Worm (Caenorhabditis elegans) whole organism, young adult: ENCODE measurements around the gene C28G1.10.

Experiments
- B0019.2 ChIP-seq: fragments of 200-800 bp; sonication (Bioruptor generic); conservative IDR thresholded peaks from 2 replicates; pipeline ENCODE4 v1.3.6; 2022; ENCODE audit warnings: missing genetic modification reagents, missing genetic modification characterization, missing compliant biosample characterization
- B0336.3 ChIP-seq: fragments of 200-800 bp; sonication (Bioruptor generic); IDR thresholded peaks from 2 replicates; pipeline ENCODE4 v1.3.6; 2022; ENCODE audit warnings: missing genetic modification characterization, missing compliant biosample characterization
- D2030.7 ChIP-seq: fragments of 200-800 bp; sonication (Bioruptor generic); IDR thresholded peaks from 2 replicates; pipeline ENCODE4 v1.3.6; 2022; ENCODE audit warnings: missing genetic modification reagents, missing genetic modification characterization, missing compliant biosample characterization
- F33H1.4 ChIP-seq: fragments of 200-800 bp; sonication (Bioruptor generic); IDR thresholded peaks from 2 replicates; pipeline ENCODE4 v1.3.6; 2022; ENCODE audit warnings: missing genetic modification reagents, missing genetic modification characterization, missing compliant biosample characterization
- F39B2.1 ChIP-seq: fragments of 200-800 bp; sonication (Bioruptor generic); IDR thresholded peaks from 2 replicates; pipeline ENCODE4 v1.3.6; 2022; ENCODE audit warnings: missing genetic modification reagents, missing genetic modification characterization, missing compliant biosample characterization
- F57A8.1 ChIP-seq: fragments of 200-800 bp; sonication (Bioruptor generic); optimal IDR thresholded peaks from 2 replicates; lab custom pipeline; 2018; ENCODE audit warnings: mild to moderate bottlenecking, missing genetic modification characterization, moderate library complexity, missing compliant biosample characterization
- T26A5.8 ChIP-seq: sonication (generic microtip); optimal IDR thresholded peaks from 2 replicates; lab custom pipeline; 2016; ENCODE audit warnings: missing genetic modification characterization, missing compliant biosample characterization
- Y53F4B.3 ChIP-seq: fragments of 200-800 bp; sonication (Bioruptor generic); IDR thresholded peaks from 2 replicates; pipeline ENCODE4 v1.3.6; 2022; ENCODE audit warnings: missing genetic modification reagents, missing genetic modification characterization, missing compliant biosample characterization
- Y53G8AR.9 ChIP-seq: fragments of 200-800 bp; sonication (Bioruptor generic); conservative IDR thresholded peaks from 2 replicates; pipeline ENCODE4 v1.3.6; 2022; ENCODE audit warnings: missing genetic modification reagents, missing genetic modification characterization, missing compliant biosample characterization
- Y56A3A.18 ChIP-seq: fragments of 200-800 bp; sonication (Bioruptor generic); IDR thresholded peaks from 2 replicates; pipeline ENCODE4 v1.3.6; 2022; ENCODE audit warnings: missing genetic modification reagents, missing genetic modification characterization, missing compliant biosample characterization
- Y67H2A.10 ChIP-seq: fragments of 200-800 bp; sonication (Bioruptor generic); conservative IDR thresholded peaks from 2 replicates; pipeline ENCODE4 v1.3.6; 2022; ENCODE audit warnings: missing genetic modification reagents, missing genetic modification characterization, missing compliant biosample characterization
- akir-1 ChIP-seq: fragments of 200-800 bp; sonication (Bioruptor generic); optimal IDR thresholded peaks from 2 replicates; lab custom pipeline; 2018; ENCODE audit warnings: mild to moderate bottlenecking, missing genetic modification characterization, moderate library complexity, missing compliant biosample characterization
- athp-1 ChIP-seq: sonication (generic microtip); optimal IDR thresholded peaks from 2 replicates; lab custom pipeline; 2017; ENCODE audit warnings: mild to moderate bottlenecking, missing genetic modification characterization, missing compliant biosample characterization
- bed-2 ChIP-seq: fragments of 200-800 bp; sonication (Bioruptor generic); IDR thresholded peaks from 2 replicates; pipeline ENCODE4 v1.3.6; 2022; ENCODE audit warnings: missing genetic modification reagents, missing genetic modification characterization, missing compliant biosample characterization
- cebp-1 ChIP-seq, 2 experiments: fragments of 200-800 bp in 1 of 2; sonication (Bioruptor generic) in 1 of 2; sonication (generic microtip) in 1 of 2; IDR thresholded peaks in 1 of 2; optimal IDR thresholded peaks in 1 of 2; 2 replicates each; pipeline versions ENCODE4 v1.3.6 to Lab custom; 2017 to 2022; ENCODE audit warnings: missing compliant biosample characterization in 2 of 2, missing genetic modification characterization in 2 of 2, mild to moderate bottlenecking in 1 of 2, missing genetic modification reagents in 1 of 2, moderate library complexity in 1 of 2
- cebp-2 ChIP-seq: fragments of 200-800 bp; sonication (Bioruptor generic); IDR thresholded peaks from 2 replicates; pipeline ENCODE4 v1.3.6; 2022; ENCODE audit warnings: missing genetic modification characterization, missing compliant biosample characterization
- ceh-100 ChIP-seq: fragments of 200-800 bp; sonication (Bioruptor generic); IDR thresholded peaks from 2 replicates; pipeline ENCODE4 v1.3.6; 2022; ENCODE audit warnings: missing genetic modification reagents, missing genetic modification characterization, missing compliant biosample characterization
- ceh-27 ChIP-seq: fragments of 200-800 bp; sonication (Bioruptor generic); optimal IDR thresholded peaks from 2 replicates; lab custom pipeline; 2018; ENCODE audit warnings: mild to moderate bottlenecking, missing genetic modification characterization, moderate library complexity, missing compliant biosample characterization
- ceh-40 ChIP-seq: fragments of 200-800 bp; sonication (Bioruptor generic); IDR thresholded peaks from 2 replicates; pipeline ENCODE4 v1.3.6; 2022; ENCODE audit warnings: missing genetic modification characterization, missing compliant biosample characterization
- ceh-58 ChIP-seq: fragments of 200-800 bp; sonication (Bioruptor generic); IDR thresholded peaks from 2 replicates; pipeline ENCODE4 v1.3.6; 2022; ENCODE audit warnings: missing genetic modification characterization, missing compliant biosample characterization
- dox-1 ChIP-seq: fragments of 200-800 bp; sonication (Bioruptor generic); IDR thresholded peaks from 2 replicates; pipeline ENCODE4 v1.3.6; 2022; ENCODE audit warnings: missing genetic modification reagents, missing genetic modification characterization, missing compliant biosample characterization
- dpl-1 ChIP-seq: fragments of 150-350 bp; optimal IDR thresholded peaks from 2 replicates; lab custom pipeline; 2014; ENCODE audit warnings: missing biosample characterization, missing genetic modification reagents, missing genetic modification characterization
- ets-4 ChIP-seq: fragments of 200-800 bp; sonication (Bioruptor generic); optimal IDR thresholded peaks from 2 replicates; lab custom pipeline; 2018; ENCODE audit warnings: mild to moderate bottlenecking, missing genetic modification characterization, missing compliant biosample characterization
- fkh-3 ChIP-seq: sonication (generic microtip); optimal IDR thresholded peaks from 2 replicates; lab custom pipeline; 2016; ENCODE audit warnings: mild to moderate bottlenecking, missing genetic modification characterization, missing compliant biosample characterization
- hlh-26 ChIP-seq: fragments of 200-800 bp; sonication (Bioruptor generic); conservative IDR thresholded peaks from 2 replicates; pipeline ENCODE4 v1.3.6; 2022; ENCODE audit warnings: missing genetic modification reagents, missing genetic modification characterization, missing compliant biosample characterization
- hmg-1.2 ChIP-seq: fragments of 200-800 bp; sonication (Bioruptor generic); IDR thresholded peaks from 2 replicates; pipeline ENCODE4 v1.3.6; 2022; ENCODE audit warnings: missing genetic modification reagents, missing genetic modification characterization, missing compliant biosample characterization
- let-526 ChIP-seq: fragments of 200-800 bp; sonication (Bioruptor generic); IDR thresholded peaks from 2 replicates; pipeline ENCODE4 v1.3.6; 2022; ENCODE audit warnings: missing genetic modification reagents, missing genetic modification characterization, missing compliant biosample characterization
- let-607 ChIP-seq, 2 experiments: fragments of 200-800 bp in 1 of 2; sonication (Bioruptor generic) in 1 of 2; sonication (generic microtip) in 1 of 2; optimal IDR thresholded peaks; 2 replicates each; lab custom pipeline; 2016 to 2018; ENCODE audit warnings: mild to moderate bottlenecking in 2 of 2, missing compliant biosample characterization in 2 of 2, missing genetic modification characterization in 2 of 2, moderate library complexity in 2 of 2, missing genotype in 1 of 2
- lin-26 ChIP-seq: fragments of 200-800 bp; sonication (Bioruptor generic); IDR thresholded peaks from 2 replicates; pipeline ENCODE4 v1.3.6; 2022; ENCODE audit warnings: missing genetic modification reagents, missing genetic modification characterization, missing compliant biosample characterization
- lin-35 ChIP-seq, 3 experiments: fragments of 150-350 bp in 2 of 3; sonication (generic microtip) in 1 of 3; optimal IDR thresholded peaks; 2 replicates each; lab custom pipeline; 2014 to 2018; ENCODE audit warnings: missing biosample characterization in 3 of 3, missing genetic modification characterization in 3 of 3, missing genetic modification reagents in 3 of 3
- lsl-1 ChIP-seq: fragments of 200-800 bp; sonication (Bioruptor generic); optimal IDR thresholded peaks from 2 replicates; lab custom pipeline; 2018; ENCODE audit warnings: mild to moderate bottlenecking, missing genetic modification characterization, moderate library complexity, missing compliant biosample characterization
- nhr-179 ChIP-seq: sonication (generic microtip); optimal IDR thresholded peaks from 2 replicates; lab custom pipeline; 2016; ENCODE audit warnings: mild to moderate bottlenecking, missing genetic modification characterization, missing compliant biosample characterization
- nhr-27 ChIP-seq: fragments of 200-800 bp; sonication (Bioruptor generic); optimal IDR thresholded peaks from 2 replicates; lab custom pipeline; 2018; ENCODE audit warnings: mild to moderate bottlenecking, missing genetic modification characterization, moderate library complexity, missing compliant biosample characterization
- nhr-90 ChIP-seq: sonication (generic microtip); optimal IDR thresholded peaks from 2 replicates; lab custom pipeline; 2016; ENCODE audit warnings: missing genotype, mild to moderate bottlenecking, missing genetic modification characterization, missing compliant biosample characterization
- pha-4 ChIP-seq: fragments of 150-350 bp; sonication (generic microtip); optimal IDR thresholded peaks from 2 replicates; lab custom pipeline; 2014; ENCODE audit warnings: missing biosample characterization, missing genetic modification reagents, missing genetic modification characterization
- sdz-38 ChIP-seq: sonication (generic microtip); optimal IDR thresholded peaks from 2 replicates; lab custom pipeline; 2016; ENCODE audit warnings: missing genotype, missing genetic modification characterization, missing compliant biosample characterization
- snpc-1.3 ChIP-seq: sonication (generic microtip); optimal IDR thresholded peaks from 2 replicates; lab custom pipeline; 2017; ENCODE audit warnings: missing genetic modification characterization, mild to moderate bottlenecking, missing compliant biosample characterization, antibody characterized with exemption, moderate library complexity, missing genotype, missing genetic modification reagents; ENCODE audit not compliant: insufficient read depth
- snpc-3.4 ChIP-seq: sonication (generic microtip); optimal IDR thresholded peaks from 2 replicates; lab custom pipeline; 2017; ENCODE audit warnings: missing genetic modification characterization, mild to moderate bottlenecking, missing compliant biosample characterization, antibody characterized with exemption, moderate library complexity, missing genotype, missing genetic modification reagents
- snpc-4 ChIP-seq, 5 experiments: fragments of 150-350 bp in 1 of 5; sonication (generic microtip) in 4 of 5; optimal IDR thresholded peaks; 2 replicates each; lab custom pipeline; 2014 to 2018; ENCODE audit warnings: missing genetic modification characterization in 5 of 5, missing biosample characterization in 3 of 5, antibody characterized with exemption in 2 of 5, mild to moderate bottlenecking in 2 of 5, missing compliant biosample characterization in 2 of 5, missing genotype in 2 of 5, moderate library complexity in 2 of 5, missing genetic modification reagents in 1 of 5
- tbx-9 ChIP-seq: sonication (generic microtip); optimal IDR thresholded peaks from 2 replicates; lab custom pipeline; 2016; ENCODE audit warnings: borderline replicate concordance, missing genetic modification characterization, inconsistent platforms, missing compliant biosample characterization
- unc-130 ChIP-seq: sonication (generic microtip); optimal IDR thresholded peaks from 2 replicates; lab custom pipeline; 2016; ENCODE audit warnings: missing genetic modification reagents, missing genetic modification characterization, missing compliant biosample characterization
- unc-62 ChIP-seq: fragments of 150-350 bp; optimal IDR thresholded peaks from 2 replicates; lab custom pipeline; 2014; ENCODE audit warnings: missing biosample characterization, missing genetic modification reagents, missing genetic modification characterization
- xnd-1 ChIP-seq: sonication (generic microtip); optimal IDR thresholded peaks from 2 replicates; lab custom pipeline; 2016; ENCODE audit warnings: missing genotype, missing genetic modification reagents, missing genetic modification characterization, missing compliant biosample characterization
- zfh-2 ChIP-seq: fragments of 200-800 bp; sonication (Bioruptor generic); conservative IDR thresholded peaks from 2 replicates; pipeline ENCODE4 v1.3.6; 2022; ENCODE audit warnings: missing genetic modification reagents, missing genetic modification characterization, missing compliant biosample characterization
- ztf-26 ChIP-seq: sonication (generic microtip); optimal IDR thresholded peaks from 2 replicates; lab custom pipeline; 2017; ENCODE audit warnings: missing genetic modification characterization, missing compliant biosample characterization
- ztf-28 ChIP-seq: fragments of 200-800 bp; sonication (Bioruptor generic); IDR thresholded peaks from 2 replicates; pipeline ENCODE4 v1.3.6; 2022; ENCODE audit warnings: missing genetic modification reagents, missing genetic modification characterization, missing compliant biosample characterization
- ztf-3 ChIP-seq: fragments of 200-800 bp; sonication (Bioruptor generic); optimal IDR thresholded peaks from 2 replicates; lab custom pipeline; 2018; ENCODE audit warnings: mild to moderate bottlenecking, missing genetic modification characterization, missing compliant biosample characterization

Gene C28G1.10

DNA sequence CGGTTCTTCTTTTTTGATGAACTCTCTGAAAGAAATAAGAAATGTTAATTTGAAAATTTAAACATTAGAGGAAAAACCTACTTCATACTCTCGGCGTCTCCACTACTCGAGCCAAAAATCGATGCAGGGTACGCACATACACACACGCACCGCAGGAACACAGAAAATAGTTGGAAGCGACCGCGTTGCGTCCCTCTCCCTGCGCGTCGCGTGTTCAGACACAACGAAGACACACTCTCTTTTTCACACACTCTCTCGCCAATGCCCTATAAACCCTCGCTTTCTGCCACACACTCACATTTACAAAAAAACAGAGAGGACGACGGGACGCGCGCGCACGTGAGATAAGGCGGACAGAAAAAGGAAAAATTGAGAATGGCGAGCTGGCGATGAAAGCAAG, 36.0 kb upstream of the C28G1.10 start, which contains the start of gene R04E5.9:
Gene R04E5.9, minus strand, starts transcription at position 235 of the 400 bp plus-strand sequence.
- TF ChIP-seq cebp-2 (no peak), cebp-1 (GFP tag; IDR thresholded peaks at IDR 0.05; lab: Robert Waterston, UW) (peak; percentile 17; the same call in 1 of the 2 replicates), cebp-1 (tag; optimal IDR thresholded peaks at IDR 0.05; lab: Kevin White, UChicago) (peak; percentile 87), xnd-1 (tag; lab: Kevin White, UChicago) (no peak), hlh-26 (0 out of 2 replicates have a peak, but pooled peaks have one; percentile 48), snpc-4 (GFP tag; optimal IDR thresholded peaks at IDR 0.05; lab: Kevin White, UChicago) (peak; percentile 35), snpc-4 (tag; optimal IDR thresholded peaks at IDR 0.05; lab: Kevin White, UChicago) (peak; percentile 17 to 72 (median 60)), ceh-27 (GFP tag; lab: Kevin White, UChicago) (peak; percentile 73), hmg-1.2 (GFP tag; lab: Robert Waterston, UW) (peak; percentile 84), ztf-28 (GFP tag; lab: Robert Waterston, UW) (no peak), snpc-1.3 (tag; lab: Kevin White, UChicago) (no peak), ceh-40 (GFP tag; lab: Robert Waterston, UW) (no peak), D2030.7 (GFP tag; lab: Robert Waterston, UW) (no peak), let-607 (tag; optimal IDR thresholded peaks at IDR 0.05; lab: Kevin White, UChicago) (peak; percentile 89 to 92), unc-130 (GFP tag; lab: Kevin White, UChicago) (no peak), akir-1 (GFP tag; lab: Kevin White, UChicago) (no peak), ceh-100 (GFP tag; lab: Robert Waterston, UW) (no peak), F33H1.4 (GFP tag; lab: Robert Waterston, UW) (no peak), unc-62 (GFP tag; lab: Kevin White, UChicago) (no peak), snpc-3.4 (tag; lab: Kevin White, UChicago) (no peak), nhr-27 (tag; lab: Kevin White, UChicago) (no peak), Y56A3A.18 (GFP tag; lab: Robert Waterston, UW) (no peak), ets-4 (GFP tag; lab: Kevin White, UChicago) (peak; percentile 91), nhr-179 (tag; lab: Kevin White, UChicago) (peak; percentile 17), T26A5.8 (tag; lab: Kevin White, UChicago) (no peak), dpl-1 (no peak), F39B2.1 (no peak), bed-2 (GFP tag; lab: Robert Waterston, UW) (no peak), B0336.3 (GFP tag; lab: Robert Waterston, UW) (peak; percentile 85), dox-1 (GFP tag; lab: Robert Waterston, UW) (peak; percentile 91), ztf-26 (peak; percentile 69), Y67H2A.10 (GFP tag; lab: Robert Waterston, UW) (peak; percentile 24; the same call in 1 of the 2 replicates), F57A8.1 (GFP tag; lab: Kevin White, UChicago) (no peak), Y53G8AR.9 (GFP tag; lab: Robert Waterston, UW) (no peak), sdz-38 (tag; lab: Kevin White, UChicago) (no peak), athp-1 (tag; lab: Kevin White, UChicago) (peak; percentile 45), lin-26 (GFP tag; lab: Robert Waterston, UW) (no peak), ztf-3 (GFP tag; lab: Kevin White, UChicago) (no peak), let-526 (GFP tag; lab: Robert Waterston, UW) (0 out of 2 replicates have a peak, but pooled peaks have one; percentile 36), tbx-9 (tag; lab: Kevin White, UChicago) (no peak), pha-4 (tag; lab: Kevin White, UChicago) (peak; percentile 50), nhr-90 (tag; lab: Kevin White, UChicago) (peak; percentile 84), ceh-58 (GFP tag; lab: Robert Waterston, UW) (no peak), B0019.2 (no peak), lin-35 (GFP tag; optimal IDR thresholded peaks at IDR 0.05; lab: Kevin White, UChicago) (peak in 1 of 3 experiments; percentile 63), lsl-1 (GFP tag; lab: Kevin White, UChicago) (no peak), zfh-2 (GFP tag; lab: Robert Waterston, UW) (peak; percentile 97), fkh-3 (tag; lab: Kevin White, UChicago) (no peak), Y53F4B.3 (GFP tag; lab: Robert Waterston, UW) (no peak)
